Fruit fly (Drosophila melanogaster) whole organism, wandering third instar larva: ENCODE data around the gene in.
A peak's percentile ranks its signal among the peaks of the same experiment; 100 is the strongest.

ENCODE experiments used
- Abd-B ChIP-seq: fragments of >200 bp; optimal IDR thresholded peaks from 2 replicates; lab custom pipeline; 2017; ENCODE audit warnings: missing biosample characterization, missing genetic modification characterization
- CG32264 ChIP-seq: fragments of 200-800 bp; sonication (Bioruptor generic); optimal IDR thresholded peaks from 2 replicates; lab custom pipeline; 2016; ENCODE audit warnings: missing biosample characterization, missing genetic modification characterization
- CG9705 ChIP-seq: fragments of 200-800 bp; sonication (Bioruptor generic); optimal IDR thresholded peaks from 2 replicates; lab custom pipeline; 2018; ENCODE audit warnings: missing biosample characterization, mild to moderate bottlenecking, missing genetic modification characterization
- CrebA ChIP-seq: fragments of 200-800 bp; sonication (Bioruptor generic); optimal IDR thresholded peaks from 2 replicates; lab custom pipeline; 2016; ENCODE audit warnings: missing biosample characterization, mild to moderate bottlenecking, missing genetic modification characterization, borderline replicate concordance
- Dfd ChIP-seq: fragments of >200 bp; optimal IDR thresholded peaks from 2 replicates; lab custom pipeline; 2017; ENCODE audit warnings: missing biosample characterization, missing genetic modification characterization
- Dif ChIP-seq: fragments of 200-275, 200-300 bp; sonication (Bioruptor generic); optimal IDR thresholded peaks from 2 replicates; lab custom pipeline; 2018; ENCODE audit warnings: missing biosample characterization, missing genetic modification characterization; ENCODE audit not compliant: partially characterized antibody
- GATAd ChIP-seq: sonication (Bioruptor generic); optimal IDR thresholded peaks from 2 replicates; lab custom pipeline; 2016; ENCODE audit warnings: missing biosample characterization, missing genetic modification characterization
- HLH106 ChIP-seq: fragments of 200-800 bp; optimal IDR thresholded peaks from 3 replicates; lab custom pipeline; 2019; ENCODE audit warnings: missing biosample characterization, mild to moderate bottlenecking, missing genetic modification characterization, moderate library complexity
- Hnf4 ChIP-seq: fragments of 200-800 bp; sonication (Bioruptor generic); optimal IDR thresholded peaks from 2 replicates; lab custom pipeline; 2016; ENCODE audit warnings: missing biosample characterization, mild to moderate bottlenecking, missing genetic modification characterization
- Hr78 ChIP-seq: fragments of >200 bp; optimal IDR thresholded peaks from 2 replicates; lab custom pipeline; 2017; ENCODE audit warnings: missing biosample characterization, missing genetic modification characterization
- Hr83 ChIP-seq: fragments of 200-300 bp; sonication (Bioruptor generic); optimal IDR thresholded peaks from 2 replicates; lab custom pipeline; 2016; ENCODE audit warnings: missing biosample characterization, mild to moderate bottlenecking, missing genetic modification characterization, moderate library complexity; ENCODE audit not compliant: poor library complexity, severe bottlenecking
- Jra ChIP-seq: sonication (Bioruptor generic); optimal IDR thresholded peaks from 2 replicates; lab custom pipeline; 2016; ENCODE audit warnings: missing biosample characterization, missing genetic modification characterization
- Mio ChIP-seq: sonication (Bioruptor generic); optimal IDR thresholded peaks from 2 replicates; lab custom pipeline; 2016; ENCODE audit warnings: missing biosample characterization, missing genetic modification characterization
- Myc ChIP-seq: fragments of >200 bp; optimal IDR thresholded peaks from 2 replicates; lab custom pipeline; 2017
- N ChIP-seq: fragments of >200 bp; optimal IDR thresholded peaks from 2 replicates; lab custom pipeline; 2018; ENCODE audit warnings: missing biosample characterization, missing external identifiers, missing genetic modification characterization
- OdsH ChIP-seq: fragments of 200-800 bp; sonication (Bioruptor generic); optimal IDR thresholded peaks from 2 replicates; lab custom pipeline; 2016; ENCODE audit warnings: missing biosample characterization, mild to moderate bottlenecking, missing genetic modification characterization
- Rel ChIP-seq, 2 experiments: fragments of 200-800 bp; sonication (Bioruptor generic) in 1 of 2; optimal IDR thresholded peaks; 2 replicates in 1 of 2; 3 replicates in 1 of 2; lab custom pipeline; 2016 to 2019; ENCODE audit warnings: mild to moderate bottlenecking in 2 of 2, missing biosample characterization in 2 of 2, missing genetic modification characterization in 2 of 2, moderate library complexity in 1 of 2
- Sp1 ChIP-seq: fragments of 200-800 bp; sonication (Bioruptor generic); optimal IDR thresholded peaks from 3 replicates; lab custom pipeline; 2019; ENCODE audit warnings: missing biosample characterization, mild to moderate bottlenecking, missing genetic modification characterization, moderate library complexity
- Vsx2 ChIP-seq: fragments of 200-300, 225-300 bp; sonication (Bioruptor generic); optimal IDR thresholded peaks from 2 replicates; lab custom pipeline; 2018; ENCODE audit warnings: missing biosample characterization, missing genetic modification characterization; ENCODE audit not compliant: partially characterized antibody
- br ChIP-seq: fragments of 200-800 bp; sonication (Bioruptor generic); optimal IDR thresholded peaks from 2 replicates; lab custom pipeline; 2016; ENCODE audit warnings: missing biosample characterization, missing genetic modification characterization
- brk ChIP-seq: fragments of 200-800 bp; sonication (Bioruptor generic); optimal IDR thresholded peaks from 2 replicates; lab custom pipeline; 2016; ENCODE audit warnings: missing biosample characterization, mild to moderate bottlenecking, missing genetic modification characterization
- dl ChIP-seq, 2 experiments: fragments of 175-275, 200-275 bp in 1 of 2; fragments of 200-275 bp in 1 of 2; sonication (Bioruptor generic); optimal IDR thresholded peaks; lab custom pipeline; 2018; ENCODE audit warnings: mild to moderate bottlenecking in 2 of 2, missing biosample characterization in 2 of 2, missing genetic modification characterization in 2 of 2, moderate library complexity in 2 of 2; ENCODE audit not compliant: partially characterized antibody in 2 of 2, insufficient read depth in 1 of 2
- dmrt93B ChIP-seq: fragments of 200-800 bp; sonication (Bioruptor generic); optimal IDR thresholded peaks from 2 replicates; lab custom pipeline; 2018; ENCODE audit warnings: missing biosample characterization, mild to moderate bottlenecking, missing genetic modification characterization
- dsf ChIP-seq: sonication (Bioruptor generic); optimal IDR thresholded peaks from 2 replicates; lab custom pipeline; 2016; ENCODE audit warnings: missing biosample characterization, missing genetic modification characterization, borderline replicate concordance
- ey ChIP-seq: fragments of 200-800 bp; sonication (Bioruptor generic); optimal IDR thresholded peaks from 2 replicates; lab custom pipeline; 2016; ENCODE audit warnings: missing biosample characterization, missing genetic modification characterization
- foxo ChIP-seq, 2 experiments: fragments of 200-800 bp; sonication (Bioruptor generic); optimal IDR thresholded peaks; 2 replicates in 1 of 2; 3 replicates in 1 of 2; lab custom pipeline; 2016 to 2017; ENCODE audit warnings: missing biosample characterization in 2 of 2, missing genetic modification characterization in 2 of 2
- fru ChIP-seq: fragments of 200-800 bp; sonication (Bioruptor generic); optimal IDR thresholded peaks from 3 replicates; lab custom pipeline; 2016; ENCODE audit warnings: missing biosample characterization, mild to moderate bottlenecking, missing genetic modification characterization
- h ChIP-seq: fragments of 200-800 bp; sonication (Bioruptor generic); optimal IDR thresholded peaks from 3 replicates; lab custom pipeline; 2016; ENCODE audit warnings: missing biosample characterization, mild to moderate bottlenecking, missing genetic modification characterization
- jim ChIP-seq: fragments of 175-275, 200-325 bp; sonication (Bioruptor generic); optimal IDR thresholded peaks from 2 replicates; lab custom pipeline; 2016; ENCODE audit warnings: missing biosample characterization, mild to moderate bottlenecking, missing genetic modification characterization
- lola ChIP-seq: fragments of >200 bp; optimal IDR thresholded peaks from 2 replicates; lab custom pipeline; 2017; ENCODE audit warnings: missing biosample characterization, missing genetic modification characterization
- pan ChIP-seq: fragments of >200 bp; optimal IDR thresholded peaks from 2 replicates; lab custom pipeline; 2017
- psq ChIP-seq: fragments of 200-800 bp; sonication (Bioruptor generic); optimal IDR thresholded peaks from 3 replicates; lab custom pipeline; 2017; ENCODE audit warnings: missing biosample characterization, mild to moderate bottlenecking, missing genetic modification characterization, moderate library complexity
- rgr ChIP-seq: fragments of 200-800 bp; sonication (Bioruptor generic); optimal IDR thresholded peaks from 3 replicates; lab custom pipeline; 2016; ENCODE audit warnings: missing biosample characterization, mild to moderate bottlenecking, missing genetic modification characterization
- sage ChIP-seq: fragments of 200-800 bp; sonication (Bioruptor generic); optimal IDR thresholded peaks from 2 replicates; lab custom pipeline; 2016; ENCODE audit warnings: missing biosample characterization, mild to moderate bottlenecking, missing genetic modification characterization
- sv ChIP-seq: fragments of 200-800 bp; sonication (Bioruptor generic); optimal IDR thresholded peaks from 3 replicates; lab custom pipeline; 2016; ENCODE audit warnings: missing biosample characterization, missing genetic modification characterization
- tai ChIP-seq: sonication (Bioruptor generic); optimal IDR thresholded peaks from 2 replicates; lab custom pipeline; 2016; ENCODE audit warnings: missing biosample characterization, missing genetic modification characterization
- usp ChIP-seq: fragments of >200 bp; optimal IDR thresholded peaks from 2 replicates; lab custom pipeline; 2017; ENCODE audit warnings: missing biosample characterization, missing genetic modification characterization
- woc ChIP-seq: sonication (Bioruptor generic); optimal IDR thresholded peaks from 2 replicates; lab custom pipeline; 2016; ENCODE audit warnings: missing biosample characterization, mild to moderate bottlenecking, missing genetic modification characterization

The in gene

dm6 chr3L:20401026-20401912, 34.3 kb downstream of the in start, which contains the start of gene trbl:
Gene trbl, minus strand, starts transcription at chr3L:20401609.
- TF ChIP-seq Dif = peak; percentile 97
- TF ChIP-seq Mio = no peak
- peak; percentile 88 to 95 for TF ChIP-seq dl (GFP tag; optimal IDR thresholded peaks at IDR 0.05; lab: Kevin White, UChicago; ENCODE audit: insufficient read depth in 1 of 2, partially characterized antibody in 2 of 2)
- no peak for TF ChIP-seq dsf
- TF ChIP-seq psq (GFP tag; lab: Kevin White, UChicago) = peak; percentile 99
- TF ChIP-seq CrebA (GFP tag; lab: Kevin White, UChicago) = no peak
- no peak for TF ChIP-seq Myc (lab: Kevin White, UChicago)
- TF ChIP-seq Sp1 = peak; percentile 44
- TF ChIP-seq Vsx2 = peak; percentile 87
- TF ChIP-seq fru (GFP tag; lab: Kevin White, UChicago) = peak; percentile 42
- TF ChIP-seq Rel (GFP tag; optimal IDR thresholded peaks at IDR 0.05; lab: Kevin White, UChicago) = no peak
- TF ChIP-seq Rel (tag; optimal IDR thresholded peaks at IDR 0.05; lab: Kevin White, UChicago) = peak; percentile 16
- TF ChIP-seq Hr83 (GFP tag; lab: Kevin White, UChicago) = peak; percentile 54
- peak; percentile 33 for TF ChIP-seq rgr (GFP tag; lab: Kevin White, UChicago)

- TF ChIP-seq pan (lab: Kevin White, UChicago) (no peak), Hr78 (no peak), Dfd (GFP tag; lab: Kevin White, UChicago) (no peak), jim (GFP tag; lab: Kevin White, UChicago) (no peak), CG9705 (GFP tag; lab: Kevin White, UChicago) (peak; percentile 40), psq (GFP tag; lab: Kevin White, UChicago) (peak; percentile 93), brk (peak; percentile 49), CrebA (GFP tag; lab: Kevin White, UChicago) (no peak), h (peak; percentile 75), sage (no peak), woc (peak; percentile 44), Hnf4 (GFP tag; lab: Kevin White, UChicago) (peak; percentile 52), N (GFP tag; lab: Kevin White, UChicago) (no peak), Vsx2 (no peak), dmrt93B (peak; percentile 22), Rel (GFP tag; optimal IDR thresholded peaks at IDR 0.05; lab: Kevin White, UChicago) (peak; percentile 58), Rel (tag; optimal IDR thresholded peaks at IDR 0.05; lab: Kevin White, UChicago) (peak; percentile 50), HLH106 (peak; percentile 78), GATAd (GFP tag; lab: Kevin White, UChicago) (no peak), CG32264 (GFP tag; lab: Kevin White, UChicago) (peak; percentile 54), OdsH (GFP tag; lab: Kevin White, UChicago) (peak; percentile 68), Mio (no peak), Sp1 (peak; percentile 79), Abd-B (GFP tag; lab: Kevin White, UChicago) (no peak), foxo (GFP tag; optimal IDR thresholded peaks at IDR 0.05; lab: Kevin White, UChicago) (peak in 1 of 2 experiments; percentile 61), dl (GFP tag; optimal IDR thresholded peaks at IDR 0.05; lab: Kevin White, UChicago; ENCODE audit: insufficient read depth in 1 of 2, partially characterized antibody in 2 of 2) (no peak), tai (GFP tag; lab: Kevin White, UChicago) (peak; percentile 19), Jra (peak; percentile 55), dsf (no peak), Dif (peak; percentile 9), fru (GFP tag; lab: Kevin White, UChicago) (peak; percentile 60), sv (GFP tag; lab: Kevin White, UChicago) (no peak), usp (no peak), ey (GFP tag; lab: Kevin White, UChicago) (peak; percentile 71), br (GFP tag; lab: Kevin White, UChicago) (peak; percentile 66), rgr (GFP tag; lab: Kevin White, UChicago) (peak; percentile 51), Myc (lab: Kevin White, UChicago) (no peak), Hr83 (GFP tag; lab: Kevin White, UChicago) (no peak), lola (GFP tag; lab: Kevin White, UChicago) (no peak)
- TF ChIP-seq, all 38 proteins: peak for 20
Observed at dm6 chr3L:20402665-20403492, 35.9 kb downstream of the in start.
